Fruit fly (Drosophila melanogaster): Measurements from ENCODE around the gene CG13895.

CG13895 gene

DNA sequence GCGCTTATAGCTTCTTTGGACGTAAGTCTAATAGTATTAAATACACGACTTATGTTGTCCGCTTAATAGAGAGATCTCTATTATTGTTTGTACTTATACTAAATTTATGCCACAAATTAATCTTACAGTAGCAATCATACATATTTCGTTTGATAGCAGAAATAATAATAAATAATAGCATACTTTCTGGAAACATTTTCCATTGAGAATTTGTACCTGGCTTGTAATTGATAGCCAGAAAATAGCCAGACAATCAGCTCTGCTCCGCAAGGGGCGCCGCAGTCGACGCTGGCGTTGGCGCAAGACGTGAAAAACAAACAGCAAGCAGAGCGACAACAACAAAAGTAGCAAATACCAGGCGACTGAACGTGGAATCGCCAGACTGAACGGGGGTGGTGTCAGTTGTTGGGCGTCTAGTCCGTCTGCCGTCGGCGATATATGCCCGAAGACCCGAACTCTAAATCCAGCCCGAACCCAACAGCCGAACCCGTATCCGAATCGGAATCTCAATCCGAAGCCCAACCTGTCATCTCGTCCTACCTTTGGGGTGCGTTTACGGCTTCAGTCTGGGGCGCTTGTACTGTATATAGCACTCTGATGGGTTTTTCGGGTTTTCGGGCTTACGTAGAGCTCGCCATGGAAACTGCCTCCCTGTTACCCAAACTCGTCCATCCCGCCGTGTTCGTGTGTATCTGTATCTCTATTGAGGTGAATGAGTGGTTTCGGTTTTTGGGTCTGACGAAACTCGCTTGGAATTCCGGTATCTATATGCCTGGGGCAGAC is 8.4 kb downstream of the CG13895 start (continued):
- TF ChIP-seq ATbp (GFP tag; optimal IDR thresholded peaks at IDR 0.05) (peak; percentile 9), Meics (GFP tag; optimal IDR thresholded peaks at IDR 0.05) (peak; percentile 54), Hr39 (optimal IDR thresholded peaks at IDR 0.05) (no peak), CG5953 (GFP tag; IDR thresholded peaks at IDR 0.05) (no peak), CG11093 (GFP tag; IDR thresholded peaks at IDR 0.05) (no peak), H15 (GFP tag; IDR thresholded peaks at IDR 0.05) (no peak), CG11247 (GFP tag; IDR thresholded peaks at IDR 0.05) (no peak), CG6854 (GFP tag; optimal IDR thresholded peaks at IDR 0.05) (no peak), esg (GFP tag; conservative IDR thresholded peaks at IDR 0.05) (peak; percentile 29; the same call in 1 of the 2 replicates), CG14710 (tag; optimal IDR thresholded peaks at IDR 0.05) (peak; percentile 33), odd (GFP tag; optimal IDR thresholded peaks at IDR 0.05) (no peak), Trl (optimal IDR thresholded peaks at IDR 0.05) (no peak), Trl (GFP tag; optimal IDR thresholded peaks at IDR 0.05) (no peak), CG17328 (GFP tag; IDR thresholded peaks at IDR 0.05) (no peak), CG9727 (GFP tag; optimal IDR thresholded peaks at IDR 0.05) (peak; percentile 51), CrebB (tag; optimal IDR thresholded peaks at IDR 0.05) (no peak), insv (GFP tag; optimal IDR thresholded peaks at IDR 0.05) (no peak), CG10321 (GFP tag; IDR thresholded peaks at IDR 0.05) (no peak), tup (GFP tag; optimal IDR thresholded peaks at IDR 0.05) (no peak), h (optimal IDR thresholded peaks at IDR 0.05) (no peak), her (GFP tag; optimal IDR thresholded peaks at IDR 0.05) (no peak), CG1832 (GFP tag; optimal IDR thresholded peaks at IDR 0.05) (no peak), CG2889 (GFP tag; IDR thresholded peaks at IDR 0.05) (no peak), CG32532 (GFP tag; IDR thresholded peaks at IDR 0.05) (no peak), CG15479 (GFP tag; optimal IDR thresholded peaks at IDR 0.05) (peak; percentile 97), CG30431 (GFP tag; optimal IDR thresholded peaks at IDR 0.05) (peak; percentile 14), Lim3 (GFP tag; IDR thresholded peaks at IDR 0.05) (no peak), ash1 (GFP tag; optimal IDR thresholded peaks at IDR 0.05) (no peak), Dfd (GFP tag; optimal IDR thresholded peaks at IDR 0.05) (no peak), CG4707 (GFP tag; optimal IDR thresholded peaks at IDR 0.05) (no peak), Hsf (GFP tag; optimal IDR thresholded peaks at IDR 0.05) (peak; percentile 55), CG12942 (GFP tag; optimal IDR thresholded peaks at IDR 0.05) (no peak), CG15514 (GFP tag; optimal IDR thresholded peaks at IDR 0.05) (no peak), pho (GFP tag; optimal IDR thresholded peaks at IDR 0.05) (peak; percentile 13), Pdp1 (GFP tag; optimal IDR thresholded peaks at IDR 0.05) (peak in 1 of 2 experiments; percentile 11), CG18262 (tag; optimal IDR thresholded peaks at IDR 0.05) (peak; percentile 61), Adf1 (GFP tag; IDR thresholded peaks at IDR 0.05) (peak; percentile 94), chinmo (GFP tag; IDR thresholded peaks at IDR 0.05; ENCODE audit: partially characterized antibody) (peak; percentile 65; the same call in 2 of the 4 replicates), CG7556 (GFP tag; optimal IDR thresholded peaks at IDR 0.05) (peak; percentile 77), CG5180 (GFP tag; optimal IDR thresholded peaks at IDR 0.05) (no peak), BEAF-32 (GFP tag; optimal IDR thresholded peaks at IDR 0.05) (no peak), toy (GFP tag; IDR thresholded peaks at IDR 0.05) (no peak), CG7987 (GFP tag; optimal IDR thresholded peaks at IDR 0.05) (no peak), CG16813 (GFP tag; IDR thresholded peaks at IDR 0.05; ENCODE audit: partially characterized antibody) (no peak), CG11696 (GFP tag; IDR thresholded peaks at IDR 0.05) (no peak), sr (GFP tag; IDR thresholded peaks at IDR 0.05) (no peak), HLH4C (GFP tag; IDR thresholded peaks at IDR 0.05; ENCODE audit: partially characterized antibody) (no peak), CG10366 (GFP tag; IDR thresholded peaks at IDR 0.05) (no peak), Hmx (GFP tag; optimal IDR thresholded peaks at IDR 0.05) (peak; percentile 47), CG3281 (GFP tag; optimal IDR thresholded peaks at IDR 0.05) (peak; percentile 52)

All from whole organism, embryonic.